Worm (Caenorhabditis elegans) whole organism, midembryonic: ENCODE measurements around the gene C18G1.7.
"Not testable (repeated sequence)": the region's sequence is repeated elsewhere in the genome, so short reads cannot be mapped to it uniquely, and the experiment has no call there.

Experiments used
- T22C8.4 ChIP-seq: fragments of 200-800 bp; sonication (Bioruptor generic); IDR thresholded peaks from 2 replicates; pipeline ENCODE4 v1.3.6; 2022; ENCODE audit warnings: missing genetic modification characterization, missing compliant biosample characterization
- cog-1 ChIP-seq: sonication (generic microtip); optimal IDR thresholded peaks from 2 replicates; lab custom pipeline; 2016; ENCODE audit warnings: missing genetic modification characterization, missing compliant biosample characterization
- flt-1 ChIP-seq: fragments of 200-800 bp; sonication (Bioruptor generic); IDR thresholded peaks from 2 replicates; pipeline ENCODE4 v1.3.6; 2022; ENCODE audit warnings: missing genetic modification characterization, missing compliant biosample characterization
- klf-2 ChIP-seq: fragments of 200-800 bp; sonication (Bioruptor generic); conservative IDR thresholded peaks from 2 replicates; pipeline ENCODE4 v1.3.6; 2022; ENCODE audit warnings: missing genetic modification reagents, missing genetic modification characterization, missing compliant biosample characterization
- med-1 ChIP-seq: sonication (generic microtip); optimal IDR thresholded peaks from 2 replicates; lab custom pipeline; 2017; ENCODE audit warnings: missing genetic modification characterization, mild to moderate bottlenecking, missing compliant biosample characterization, antibody characterized with exemption, missing genetic modification reagents; ENCODE audit not compliant: insufficient read depth
- ref-1 ChIP-seq: fragments of 200-800 bp; sonication (Bioruptor generic); conservative IDR thresholded peaks from 2 replicates; pipeline ENCODE4 v1.3.6; 2022; ENCODE audit warnings: missing genetic modification reagents, missing genetic modification characterization, missing compliant biosample characterization
- tab-1 ChIP-seq: fragments of 200-800 bp; sonication (Bioruptor generic); IDR thresholded peaks from 2 replicates; pipeline ENCODE4 v1.3.6; 2022; ENCODE audit warnings: missing genetic modification characterization, missing compliant biosample characterization
- ztf-23 ChIP-seq: fragments of 200-800 bp; sonication (Bioruptor generic); IDR thresholded peaks from 2 replicates; pipeline ENCODE4 v1.3.6; 2022; ENCODE audit warnings: missing genetic modification reagents, missing genetic modification characterization, missing compliant biosample characterization
- ztf-29 ChIP-seq: fragments of 200-800 bp; sonication (Bioruptor generic); IDR thresholded peaks from 2 replicates; pipeline ENCODE4 v1.3.6; 2022; ENCODE audit warnings: missing genetic modification reagents, missing genetic modification characterization, missing compliant biosample characterization

C18G1.7 gene

ce11 chrV:4755308-4756029, 10.1 kb downstream of the C18G1.7 start, which contains the start of gene pgl-3:
TSS of gene pgl-3 (plus strand) at chrV:4755979.
- TF ChIP-seq klf-2 (GFP tag; lab: Robert Waterston, UW) (no peak), med-1 (no peak), tab-1 (GFP tag; lab: Robert Waterston, UW) (no peak), T22C8.4 (GFP tag; lab: Robert Waterston, UW) (no peak), ztf-29 (GFP tag; lab: Robert Waterston, UW) (no peak), ztf-23 (no peak), cog-1 (tag; lab: Kevin White, UChicago) (no peak), ref-1 (no peak), flt-1 (GFP tag; lab: Robert Waterston, UW) (no peak)

- no peak for TF ChIP-seq klf-2 (GFP tag; lab: Robert Waterston, UW)
- TF ChIP-seq cog-1 (tag; lab: Kevin White, UChicago): no peak
- no peak for TF ChIP-seq T22C8.4 (GFP tag; lab: Robert Waterston, UW)
- no peak for TF ChIP-seq ztf-23
- TF ChIP-seq flt-1 (GFP tag; lab: Robert Waterston, UW): no peak
- no peak for TF ChIP-seq med-1
- no peak for TF ChIP-seq tab-1 (GFP tag; lab: Robert Waterston, UW)
- no peak for TF ChIP-seq ztf-29 (GFP tag; lab: Robert Waterston, UW)
- TF ChIP-seq ref-1: no peak
These were observed 12.7 kb downstream of the C18G1.7 start for ce11 chrV:4758019-4758418.

- TF ChIP-seq ztf-29 (GFP tag; lab: Robert Waterston, UW) (no peak), T22C8.4 (GFP tag; lab: Robert Waterston, UW) (no peak), flt-1 (GFP tag; lab: Robert Waterston, UW) (no peak), klf-2 (GFP tag; lab: Robert Waterston, UW) (no peak), ztf-23 (no peak), cog-1 (tag; lab: Kevin White, UChicago) (no peak), med-1 (no peak), ref-1 (no peak), tab-1 (GFP tag; lab: Robert Waterston, UW) (no peak)
These were observed 13.2 kb downstream of the C18G1.7 start for ce11 chrV:4758540-4758939.

ce11 chrV:4760674-4761073, 15.3 kb downstream of the C18G1.7 start, which contains the start of gene bgnt-1.4:
TSS of gene bgnt-1.4 (plus strand) at chrV:4760974.
- TF ChIP-seq T22C8.4, klf-2, flt-1 (GFP tag; lab: Robert Waterston, UW): not testable (repeated sequence)

- no peak for TF ChIP-seq klf-2 (GFP tag; lab: Robert Waterston, UW)
- TF ChIP-seq ztf-29 (GFP tag; lab: Robert Waterston, UW): no peak
- no peak for TF ChIP-seq cog-1 (tag; lab: Kevin White, UChicago)
- TF ChIP-seq T22C8.4 (GFP tag; lab: Robert Waterston, UW): no peak
- TF ChIP-seq flt-1 (GFP tag; lab: Robert Waterston, UW): no peak
- no peak for TF ChIP-seq ref-1
- no peak for TF ChIP-seq ztf-23
- no peak for TF ChIP-seq tab-1 (GFP tag; lab: Robert Waterston, UW)
- no peak for TF ChIP-seq med-1
These were observed 21.1 kb downstream of the C18G1.7 start, which contains the start of gene C18G1.8 for ce11 chrV:4766501-4766900. TSS of gene C18G1.8 (minus strand) at chrV:4766601.

- TF ChIP-seq med-1 (no peak), tab-1 (GFP tag; lab: Robert Waterston, UW) (no peak), ztf-23 (no peak), ztf-29 (GFP tag; lab: Robert Waterston, UW) (no peak), T22C8.4 (GFP tag; lab: Robert Waterston, UW) (no peak), klf-2 (GFP tag; lab: Robert Waterston, UW) (no peak), cog-1 (tag; lab: Kevin White, UChicago) (no peak), ref-1 (no peak), flt-1 (GFP tag; lab: Robert Waterston, UW) (no peak)
These were observed 24.3 kb downstream of the C18G1.7 start, which contains the start of gene C18G1.9 for ce11 chrV:4769633-4770032. TSS of gene C18G1.9 (minus strand) at chrV:4769733.

ce11 chrV:4770408-4770947, 25.1 kb downstream of the C18G1.7 start, which contains the start of gene elt-7:
TSS of gene elt-7 (plus strand) at chrV:4770670.
- no peak for TF ChIP-seq cog-1 (tag; lab: Kevin White, UChicago)
- no peak for TF ChIP-seq flt-1 (GFP tag; lab: Robert Waterston, UW)
- TF ChIP-seq T22C8.4 (GFP tag; lab: Robert Waterston, UW): no peak
- no peak for TF ChIP-seq ref-1
- no peak for TF ChIP-seq ztf-23
- TF ChIP-seq klf-2 (GFP tag; lab: Robert Waterston, UW): no peak
- no peak for TF ChIP-seq ztf-29 (GFP tag; lab: Robert Waterston, UW)
- TF ChIP-seq tab-1 (GFP tag; lab: Robert Waterston, UW): no peak
- no peak for TF ChIP-seq med-1

- TF ChIP-seq ref-1 (no peak), cog-1 (tag; lab: Kevin White, UChicago) (no peak), med-1 (no peak), ztf-29 (GFP tag; lab: Robert Waterston, UW) (no peak), T22C8.4 (GFP tag; lab: Robert Waterston, UW) (no peak), flt-1 (GFP tag; lab: Robert Waterston, UW) (no peak), klf-2 (GFP tag; lab: Robert Waterston, UW) (no peak), tab-1 (GFP tag; lab: Robert Waterston, UW) (no peak), ztf-23 (no peak)
These were observed 29.8 kb downstream of the C18G1.7 start for ce11 chrV:4775140-4775539.

ce11 chrV:4777388-4777986, 32.1 kb downstream of the C18G1.7 start, which contains the start of gene C18G1.1:
TSS of gene C18G1.1 (plus strand) at chrV:4777960.
- TF ChIP-seq ztf-23 (no peak), med-1 (no peak), ref-1 (no peak), tab-1 (GFP tag; lab: Robert Waterston, UW) (no peak), klf-2 (GFP tag; lab: Robert Waterston, UW) (no peak), flt-1 (GFP tag; lab: Robert Waterston, UW) (no peak)
